Worm (Caenorhabditis elegans) whole organism, midembryonic: ENCODE measurements around the gene arrd-23.

ENCODE experiments used
- T22C8.4 ChIP-seq: fragments of 200-800 bp; sonication (Bioruptor generic); IDR thresholded peaks from 2 replicates; pipeline ENCODE4 v1.3.6; 2022; ENCODE audit warnings: missing genetic modification characterization, missing compliant biosample characterization
- cog-1 ChIP-seq: sonication (generic microtip); optimal IDR thresholded peaks from 2 replicates; lab custom pipeline; 2016; ENCODE audit warnings: missing genetic modification characterization, missing compliant biosample characterization
- flt-1 ChIP-seq: fragments of 200-800 bp; sonication (Bioruptor generic); IDR thresholded peaks from 2 replicates; pipeline ENCODE4 v1.3.6; 2022; ENCODE audit warnings: missing genetic modification characterization, missing compliant biosample characterization
- tab-1 ChIP-seq: fragments of 200-800 bp; sonication (Bioruptor generic); IDR thresholded peaks from 2 replicates; pipeline ENCODE4 v1.3.6; 2022; ENCODE audit warnings: missing genetic modification characterization, missing compliant biosample characterization
- ztf-29 ChIP-seq: fragments of 200-800 bp; sonication (Bioruptor generic); IDR thresholded peaks from 2 replicates; pipeline ENCODE4 v1.3.6; 2022; ENCODE audit warnings: missing genetic modification reagents, missing genetic modification characterization, missing compliant biosample characterization

ce11 chrX:4895223-4895622 lies 9.5 kb downstream of the arrd-23 start:
- TF ChIP-seq tab-1 (no peak), cog-1 (tag; lab: Kevin White, UChicago) (no peak), ztf-29 (GFP tag; lab: Robert Waterston, UW) (no peak), flt-1 (GFP tag; lab: Robert Waterston, UW) (no peak), T22C8.4 (GFP tag; lab: Robert Waterston, UW) (no peak)
